Worm (Caenorhabditis elegans) whole organism, young adult: ENCODE measurements around the gene ZC53.2.

Source experiments
- B0035.1 ChIP-seq: sonication (generic microtip); optimal IDR thresholded peaks from 2 replicates; lab custom pipeline; 2016; ENCODE audit warnings: missing genetic modification characterization, mild to moderate bottlenecking, missing compliant biosample characterization, missing genotype, missing genetic modification reagents
- F22D6.2 ChIP-seq: sonication (generic microtip); optimal IDR thresholded peaks from 2 replicates; lab custom pipeline; 2016; ENCODE audit warnings: mild to moderate bottlenecking, missing genetic modification characterization, missing compliant biosample characterization
- F37B4.10 ChIP-seq: fragments of 200-800 bp; sonication (Bioruptor generic); IDR thresholded peaks from 2 replicates; pipeline ENCODE4 v1.3.6; 2022; ENCODE audit warnings: missing genetic modification characterization, missing compliant biosample characterization
- ceh-40 ChIP-seq: fragments of 200-800 bp; sonication (Bioruptor generic); IDR thresholded peaks from 2 replicates; pipeline ENCODE4 v1.3.6; 2022; ENCODE audit warnings: missing genetic modification characterization, missing compliant biosample characterization
- hmg-1.2 ChIP-seq: fragments of 200-800 bp; sonication (Bioruptor generic); IDR thresholded peaks from 2 replicates; pipeline ENCODE4 v1.3.6; 2022; ENCODE audit warnings: missing genetic modification reagents, missing genetic modification characterization, missing compliant biosample characterization
- hmg-20 ChIP-seq: fragments of 200-800 bp; sonication (Bioruptor generic); IDR thresholded peaks from 2 replicates; pipeline ENCODE4 v1.3.6; 2022; ENCODE audit warnings: missing genetic modification reagents, missing genetic modification characterization, missing compliant biosample characterization
- madf-8 ChIP-seq: fragments of 200-800 bp; sonication (Bioruptor generic); conservative IDR thresholded peaks from 2 replicates; pipeline ENCODE4 v1.3.6; 2022; ENCODE audit warnings: missing genetic modification reagents, missing genetic modification characterization, missing compliant biosample characterization
- nhr-27 ChIP-seq: fragments of 200-800 bp; sonication (Bioruptor generic); optimal IDR thresholded peaks from 2 replicates; lab custom pipeline; 2018; ENCODE audit warnings: mild to moderate bottlenecking, missing genetic modification characterization, moderate library complexity, missing compliant biosample characterization
- pha-4 ChIP-seq: fragments of 150-350 bp; sonication (generic microtip); optimal IDR thresholded peaks from 2 replicates; lab custom pipeline; 2014; ENCODE audit warnings: missing biosample characterization, missing genetic modification reagents, missing genetic modification characterization
- snpc-3.4 ChIP-seq: sonication (generic microtip); optimal IDR thresholded peaks from 2 replicates; lab custom pipeline; 2017; ENCODE audit warnings: missing genetic modification characterization, mild to moderate bottlenecking, missing compliant biosample characterization, antibody characterized with exemption, moderate library complexity, missing genotype, missing genetic modification reagents
- unc-62 ChIP-seq: fragments of 150-350 bp; optimal IDR thresholded peaks from 2 replicates; lab custom pipeline; 2014; ENCODE audit warnings: missing biosample characterization, missing genetic modification reagents, missing genetic modification characterization
- ztf-25 ChIP-seq: fragments of 200-800 bp; sonication (Bioruptor generic); IDR thresholded peaks from 2 replicates; pipeline ENCODE4 v1.3.6; 2022; ENCODE audit warnings: missing genetic modification reagents, missing genetic modification characterization, missing compliant biosample characterization
- ztf-6 ChIP-seq: fragments of 200-800 bp; sonication (Bioruptor generic); IDR thresholded peaks from 2 replicates; pipeline ENCODE4 v1.3.6; 2022; ENCODE audit warnings: missing genetic modification reagents, missing genetic modification characterization, missing compliant biosample characterization

- no peak for TF ChIP-seq pha-4 (tag; lab: Kevin White, UChicago)
- no peak for TF ChIP-seq B0035.1 (tag; lab: Kevin White, UChicago)
- TF ChIP-seq ztf-6 (GFP tag; lab: Robert Waterston, UW), result no peak
- TF ChIP-seq F22D6.2 (tag; lab: Kevin White, UChicago), result no peak
- TF ChIP-seq hmg-20 (GFP tag; lab: Robert Waterston, UW), result no peak
- no peak for TF ChIP-seq nhr-27
- TF ChIP-seq ztf-25, result no peak
- TF ChIP-seq ceh-40 (GFP tag; lab: Robert Waterston, UW), result no peak
- TF ChIP-seq unc-62 (GFP tag; lab: Kevin White, UChicago), result no peak
- no peak for TF ChIP-seq hmg-1.2 (GFP tag; lab: Robert Waterston, UW)
- no peak for TF ChIP-seq snpc-3.4 (tag; lab: Kevin White, UChicago)
- TF ChIP-seq madf-8 (GFP tag; lab: Robert Waterston, UW), result no peak
- TF ChIP-seq F37B4.10 (GFP tag; lab: Robert Waterston, UW), result no peak
These were observed 9.0 kb downstream of the ZC53.2 start, which contains the start of gene rgs-9 for ce11 chrX:1915022-1915421.
